Fruit fly (Drosophila melanogaster): ENCODE measurements around the gene Dci.
A peak's percentile ranks its signal among the peaks of the same experiment; 100 is the strongest.

The Dci gene

DNA sequence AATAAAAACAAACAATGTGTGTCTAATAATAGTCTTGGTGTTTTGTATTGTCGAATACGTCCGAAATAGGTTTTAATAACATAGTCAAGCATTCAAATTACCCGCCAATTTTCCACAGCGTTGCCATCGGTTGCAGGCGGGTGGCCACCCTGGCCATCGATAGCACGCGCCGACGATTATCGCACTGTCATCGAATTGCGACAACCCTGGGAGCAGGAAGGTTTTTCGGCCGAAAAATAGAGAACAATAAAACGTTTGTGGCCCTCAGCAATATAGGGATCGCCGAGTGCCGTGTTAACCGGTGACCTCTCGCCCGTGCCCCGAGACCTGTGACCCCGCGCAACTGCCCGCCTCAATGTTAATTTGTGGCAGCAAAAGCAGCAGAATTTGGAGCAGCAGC, 20.6 kb downstream of the Dci start, which contains the start of gene Usp10 (continued):
- TF ChIP-seq wdn (GFP tag; IDR thresholded peaks at IDR 0.05) (0 out of 2 replicates have a peak, but pooled peaks have one; percentile 10), Lhr (GFP tag; optimal IDR thresholded peaks at IDR 0.05) (peak; percentile 48), CG11696 (GFP tag; IDR thresholded peaks at IDR 0.05) (0 out of 2 replicates have a peak, but pooled peaks have one; percentile 8), CG5245 (GFP tag; optimal IDR thresholded peaks at IDR 0.05) (no peak), Ets97D (GFP tag; optimal IDR thresholded peaks at IDR 0.05) (peak; percentile 61), CG12391 (tag; optimal IDR thresholded peaks at IDR 0.05) (peak; percentile 6), CG14710 (tag; optimal IDR thresholded peaks at IDR 0.05) (peak; percentile 55), trem (tag; optimal IDR thresholded peaks at IDR 0.05) (peak; percentile 59), chinmo (GFP tag; IDR thresholded peaks at IDR 0.05; ENCODE audit: partially characterized antibody) (peak; percentile 72; the same call in 3 of the 4 replicates), vnd (GFP tag; IDR thresholded peaks at IDR 0.05; ENCODE audit: partially characterized antibody) (peak; percentile 56; the same call in 2 of the 3 replicates), oc (tag; optimal IDR thresholded peaks at IDR 0.05) (no peak), ci (GFP tag; IDR thresholded peaks at IDR 0.05) (peak; percentile 54; the same call in 1 of the 3 replicates), CG17186 (GFP tag; optimal IDR thresholded peaks at IDR 0.05) (peak; percentile 76), Dp (GFP tag; optimal IDR thresholded peaks at IDR 0.05) (peak; percentile 98), CG16813 (GFP tag; IDR thresholded peaks at IDR 0.05; ENCODE audit: partially characterized antibody) (peak; percentile 81), trh (GFP tag; optimal IDR thresholded peaks at IDR 0.05) (no peak), Doc3 (GFP tag; IDR thresholded peaks at IDR 0.05; ENCODE audit: partially characterized antibody) (peak; percentile 59; the same call in 2 of the 3 replicates), p53 (GFP tag; optimal IDR thresholded peaks at IDR 0.05) (peak; percentile 7), dmrt11E (tag; optimal IDR thresholded peaks at IDR 0.05) (no peak), Scr (GFP tag; IDR thresholded peaks at IDR 0.05; ENCODE audit: partially characterized antibody) (peak; percentile 73), CG13123 (GFP tag; optimal IDR thresholded peaks at IDR 0.05) (no peak), CG3847 (GFP tag; IDR thresholded peaks at IDR 0.05) (peak; percentile 71; the same call in 1 of the 2 replicates), CG15514 (GFP tag; optimal IDR thresholded peaks at IDR 0.05) (peak; percentile 50), schlank (tag; optimal IDR thresholded peaks at IDR 0.05) (no peak), D (optimal IDR thresholded peaks at IDR 0.05) (peak; percentile 79), D (GFP tag; optimal IDR thresholded peaks at IDR 0.05) (no peak), D19A (tag; optimal IDR thresholded peaks at IDR 0.05) (no peak), CG3995 (GFP tag; optimal IDR thresholded peaks at IDR 0.05) (peak; percentile 57), Stat92E (GFP tag; optimal IDR thresholded peaks at IDR 0.05) (peak in 1 of 3 experiments; percentile 9), row (GFP tag; IDR thresholded peaks at IDR 0.05) (peak; percentile 18; the same call in 1 of the 3 replicates), hb (GFP tag; IDR thresholded peaks at IDR 0.05; ENCODE audit: partially characterized antibody) (peak; percentile 73; the same call in 1 of the 3 replicates), ftz-f1 (GFP tag; optimal IDR thresholded peaks at IDR 0.05) (peak; percentile 69), Abd-B (GFP tag; optimal IDR thresholded peaks at IDR 0.05) (no peak), CG9797 (GFP tag; optimal IDR thresholded peaks at IDR 0.05) (peak; percentile 11), CG2120 (GFP tag; optimal IDR thresholded peaks at IDR 0.05) (peak; percentile 4), CG14860 (GFP tag; IDR thresholded peaks at IDR 0.05; ENCODE audit: partially characterized antibody) (peak; percentile 47; the same call in 1 of the 3 replicates), CG8924 (tag; optimal IDR thresholded peaks at IDR 0.05) (no peak), Bgb (GFP tag; IDR thresholded peaks at IDR 0.05; ENCODE audit: partially characterized antibody) (peak; percentile 82), inv (GFP tag; IDR thresholded peaks at IDR 0.05; ENCODE audit: partially characterized antibody) (peak; percentile 49; the same call in 1 of the 2 replicates), ato (GFP tag; IDR thresholded peaks at IDR 0.05; ENCODE audit: partially characterized antibody) (peak; percentile 82), mld (GFP tag; IDR thresholded peaks at IDR 0.05; ENCODE audit: partially characterized antibody) (peak; percentile 58; the same call in 1 of the 3 replicates), MBD-R2 (GFP tag; IDR thresholded peaks at IDR 0.05) (peak; percentile 82), NC2β (GFP tag; optimal IDR thresholded peaks at IDR 0.05) (peak; percentile 26), CG7928 (GFP tag; optimal IDR thresholded peaks at IDR 0.05) (peak; percentile 4), MESR4 (GFP tag; optimal IDR thresholded peaks at IDR 0.05) (peak; percentile 61), tna (GFP tag; IDR thresholded peaks at IDR 0.05; ENCODE audit: partially characterized antibody) (peak; percentile 70), HmgZ (tag; optimal IDR thresholded peaks at IDR 0.05) (peak; percentile 71), CG6791 (GFP tag; IDR thresholded peaks at IDR 0.05; ENCODE audit: partially characterized antibody) (peak; percentile 87)

Data from whole organism, embryonic.